In the genomic region with DNA sequence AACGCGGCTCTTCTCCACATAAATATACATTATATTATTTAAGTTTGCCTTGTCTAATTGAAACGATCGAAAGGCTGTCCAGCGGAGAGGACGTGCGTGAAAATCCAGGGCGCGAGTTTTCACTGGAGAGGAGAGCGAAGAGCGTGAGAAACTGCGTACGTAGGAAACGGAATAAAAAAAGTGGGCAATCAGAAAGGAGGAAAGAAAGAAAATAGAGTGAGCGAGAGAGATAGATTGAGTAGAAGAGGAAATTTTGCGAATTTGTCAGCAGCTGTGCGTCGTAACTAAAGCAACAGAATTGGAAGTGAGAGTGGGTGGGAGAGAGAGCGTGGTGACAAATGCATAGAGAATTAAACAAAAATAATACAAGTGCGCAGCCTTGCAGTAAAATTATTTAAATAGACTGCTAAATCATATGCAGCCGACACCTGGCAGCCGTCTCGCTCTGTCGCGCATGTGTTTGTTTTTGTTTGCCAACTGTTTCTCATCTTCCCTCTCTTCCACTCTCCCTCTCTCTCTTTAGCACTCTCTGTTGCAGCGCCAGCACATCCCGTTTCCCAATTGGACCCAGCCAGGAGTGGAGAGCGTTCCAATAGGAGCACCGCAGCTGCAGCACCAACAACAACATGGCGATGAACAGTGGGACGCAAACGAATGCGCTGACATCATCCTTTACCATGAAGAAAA, we compare ENCODE assay signal across 1 fruit fly cellular context.
TF ChIP-seq lines count a peak whose summit lies in the region.

No protein-coding gene starts in this region.

TF ChIP-seq in whole organism, embryonic, 481 proteins besides CTCF, POLR2A, EP300 and RAD21 (continued from another document):
- TF ChIP-seq CG42726 (GFP tag; IDR thresholded peaks at IDR 0.05; lab: Robert Waterston, UW; ENCODE audit: partially characterized antibody) (no peak), gro (GFP tag; optimal IDR thresholded peaks at IDR 0.05; lab: Kevin White, UChicago) (no peak), CG6813 (GFP tag; optimal IDR thresholded peaks at IDR 0.05; lab: Kevin White, UChicago) (no peak), MTF-1 (GFP tag; optimal IDR thresholded peaks at IDR 0.05; lab: Kevin White, UChicago; ENCODE audit: borderline replicate concordance) (no peak), CG18599 (GFP tag; optimal IDR thresholded peaks at IDR 0.05; lab: Kevin White, UChicago) (no peak), Dad (GFP tag; optimal IDR thresholded peaks at IDR 0.05; lab: Kevin White, UChicago) (no peak), Drgx (GFP tag; IDR thresholded peaks at IDR 0.05; lab: Robert Waterston, UW) (peak; percentile 16; the same call in 1 of the 2 replicates), CG12104 (GFP tag; optimal IDR thresholded peaks at IDR 0.05; lab: Kevin White, UChicago) (no peak), CG17612 (GFP tag; IDR thresholded peaks at IDR 0.05; lab: Robert Waterston, UW) (no peak), CG13287 (GFP tag; IDR thresholded peaks at IDR 0.05; lab: Robert Waterston, UW; ENCODE audit: partially characterized antibody) (no peak), Hr78 (GFP tag; optimal IDR thresholded peaks at IDR 0.05; lab: Kevin White, UChicago) (no peak), dpn (GFP tag; optimal IDR thresholded peaks at IDR 0.05; lab: Kevin White, UChicago) (no peak), Hmx (GFP tag; optimal IDR thresholded peaks at IDR 0.05; lab: Kevin White, UChicago) (no peak), CG3281 (GFP tag; optimal IDR thresholded peaks at IDR 0.05; lab: Kevin White, UChicago) (no peak), jigr1 (GFP tag; IDR thresholded peaks at IDR 0.05; lab: Robert Waterston, UW) (no peak), ranshi (GFP tag; IDR thresholded peaks at IDR 0.05; lab: Robert Waterston, UW) (no peak), hb (GFP tag; IDR thresholded peaks at IDR 0.05; lab: Robert Waterston, UW; ENCODE audit: partially characterized antibody) (no peak), phol (tag; optimal IDR thresholded peaks at IDR 0.05; lab: Kevin White, UChicago) (peak; percentile 36), pho (GFP tag; optimal IDR thresholded peaks at IDR 0.05; lab: Kevin White, UChicago) (no peak), CG34422 (GFP tag; IDR thresholded peaks at IDR 0.05; lab: Robert Waterston, UW) (peak; percentile 45; the same call in 1 of the 3 replicates), CG17568 (GFP tag; optimal IDR thresholded peaks at IDR 0.05; lab: Kevin White, UChicago) (no peak), CG7839 (tag; optimal IDR thresholded peaks at IDR 0.05; lab: Kevin White, UChicago) (no peak), chinmo (GFP tag; IDR thresholded peaks at IDR 0.05; lab: Robert Waterston, UW; ENCODE audit: partially characterized antibody) (peak; percentile 69; the same call in 1 of the 4 replicates), slbo (GFP tag; IDR thresholded peaks at IDR 0.05; lab: Robert Waterston, UW) (no peak), twi (tag; optimal IDR thresholded peaks at IDR 0.05; lab: Kevin White, UChicago) (peak; percentile 22), NfI (GFP tag; optimal IDR thresholded peaks at IDR 0.05; lab: Kevin White, UChicago) (no peak), CG17359 (tag; optimal IDR thresholded peaks at IDR 0.05; lab: Kevin White, UChicago) (no peak), CG7271 (tag; optimal IDR thresholded peaks at IDR 0.05; lab: Kevin White, UChicago) (no peak), CG11560 (tag; IDR thresholded peaks at IDR 0.05; lab: Robert Waterston, UW) (no peak), Doc2 (GFP tag; IDR thresholded peaks at IDR 0.05; lab: Robert Waterston, UW) (no peak), wor (GFP tag; IDR thresholded peaks at IDR 0.05; lab: Robert Waterston, UW) (no peak), CG15011 (GFP tag; optimal IDR thresholded peaks at IDR 0.05; lab: Kevin White, UChicago) (no peak), CG4707 (GFP tag; optimal IDR thresholded peaks at IDR 0.05; lab: Kevin White, UChicago) (peak; percentile 88), dmrt99B (tag; optimal IDR thresholded peaks at IDR 0.05; lab: Kevin White, UChicago) (no peak), CG3407 (GFP tag; optimal IDR thresholded peaks at IDR 0.05; lab: Kevin White, UChicago) (no peak), CG10431 (GFP tag; optimal IDR thresholded peaks at IDR 0.05; lab: Kevin White, UChicago) (no peak), MESR4 (GFP tag; optimal IDR thresholded peaks at IDR 0.05; lab: Kevin White, UChicago) (peak; percentile 55), CG1832 (GFP tag; optimal IDR thresholded peaks at IDR 0.05; lab: Kevin White, UChicago) (peak; percentile 85), gt (GFP tag; IDR thresholded peaks at IDR 0.05; lab: Robert Waterston, UW) (no peak), seq (GFP tag; IDR thresholded peaks at IDR 0.05; lab: Robert Waterston, UW) (no peak; the same call in 1 of the 2 replicates), Elba2 (GFP tag; optimal IDR thresholded peaks at IDR 0.05; lab: Kevin White, UChicago) (peak; percentile 98), knrl (GFP tag; IDR thresholded peaks at IDR 0.05; lab: Robert Waterston, UW; ENCODE audit: partially characterized antibody) (no peak), Jarid2 (GFP tag; optimal IDR thresholded peaks at IDR 0.05; lab: Kevin White, UChicago) (peak; percentile 44), Atf-2 (GFP tag; optimal IDR thresholded peaks at IDR 0.05; lab: Kevin White, UChicago) (no peak), CG10321 (GFP tag; IDR thresholded peaks at IDR 0.05; lab: Robert Waterston, UW) (peak; percentile 27; the same call in 1 of the 2 replicates), ewg (GFP tag; optimal IDR thresholded peaks at IDR 0.05; lab: Kevin White, UChicago) (peak; percentile 50), CG32767 (GFP tag; IDR thresholded peaks at IDR 0.05; lab: Robert Waterston, UW) (0 out of 2 replicates have a peak, but pooled peaks have one; percentile 31), nerfin-1 (tag; optimal IDR thresholded peaks at IDR 0.05; lab: Kevin White, UChicago) (no peak), zfh2 (GFP tag; optimal IDR thresholded peaks at IDR 0.05; lab: Kevin White, UChicago) (no peak), CG17385 (GFP tag; optimal IDR thresholded peaks at IDR 0.05; lab: Kevin White, UChicago) (peak; percentile 70), B-H2 (GFP tag; optimal IDR thresholded peaks at IDR 0.05; lab: Kevin White, UChicago) (no peak), Med (GFP tag; lab: Kevin White, UChicago) (peak; percentile 59), Usf (GFP tag; optimal IDR thresholded peaks at IDR 0.05; lab: Kevin White, UChicago) (no peak), CG8478 (optimal IDR thresholded peaks at IDR 0.05; lab: Kevin White, UChicago) (peak; percentile 87), CrebB (tag; optimal IDR thresholded peaks at IDR 0.05; lab: Kevin White, UChicago) (no peak), gsb-n (tag; optimal IDR thresholded peaks at IDR 0.05; lab: Kevin White, UChicago) (no peak), CG12071 (GFP tag; optimal IDR thresholded peaks at IDR 0.05; lab: Kevin White, UChicago) (no peak), cg (GFP tag; optimal IDR thresholded peaks at IDR 0.05; lab: Kevin White, UChicago) (peak; percentile 25), cad (GFP tag; optimal IDR thresholded peaks at IDR 0.05; lab: Kevin White, UChicago) (no peak), gcm2 (GFP tag; optimal IDR thresholded peaks at IDR 0.05; lab: Kevin White, UChicago) (no peak), Atf3 (GFP tag; optimal IDR thresholded peaks at IDR 0.05; lab: Kevin White, UChicago) (no peak), CG31388 (GFP tag; optimal IDR thresholded peaks at IDR 0.05; lab: Kevin White, UChicago) (no peak)
